Fruit fly (Drosophila melanogaster) whole organism, embryonic: ENCODE measurements around the gene DCP2.
A peak's percentile ranks its signal among the peaks of the same experiment; 100 is the strongest.

Source experiments
- Ada2b ChIP-seq: fragments of 200-800 bp; sonication (Bioruptor generic); IDR thresholded peaks from 2 replicates; pipeline ENCODE4 v1.3.6; 2022; ENCODE audit warnings: missing biosample characterization, missing genetic modification characterization
- B-H2 ChIP-seq: fragments of 200-800 bp; sonication (Bioruptor generic); optimal IDR thresholded peaks from 2 replicates; lab custom pipeline; 2018; ENCODE audit warnings: missing biosample characterization, mild to moderate bottlenecking, missing genetic modification characterization
- Blimp-1 ChIP-seq: fragments of 200-800 bp; sonication (Bioruptor generic); optimal IDR thresholded peaks from 3 replicates; lab custom pipeline; 2018; ENCODE audit warnings: missing biosample characterization, missing genetic modification characterization, mild to moderate bottlenecking, moderate library complexity, missing genetic modification reagents
- BtbVII ChIP-seq: fragments of 200-800 bp; sonication (Bioruptor generic); optimal IDR thresholded peaks from 3 replicates; lab custom pipeline; 2017; ENCODE audit warnings: missing biosample characterization, mild to moderate bottlenecking, missing genetic modification characterization
- Bteb2 ChIP-seq: fragments of 200-800 bp; sonication (Bioruptor generic); optimal IDR thresholded peaks from 2 replicates; lab custom pipeline; 2016; ENCODE audit warnings: missing biosample characterization, missing genetic modification characterization
- CG1233 ChIP-seq: fragments of 200-800 bp; sonication (Bioruptor generic); optimal IDR thresholded peaks from 4 replicates; lab custom pipeline; 2018; ENCODE audit warnings: missing biosample characterization, mild to moderate bottlenecking, missing genetic modification characterization
- CG12391 ChIP-seq: fragments of 200-800 bp; sonication (Bioruptor generic); optimal IDR thresholded peaks from 3 replicates; lab custom pipeline; 2018; ENCODE audit warnings: missing biosample characterization, mild to moderate bottlenecking, missing genetic modification characterization, moderate library complexity
- CG12769 ChIP-seq: fragments of 200-800 bp; sonication (Bioruptor generic); optimal IDR thresholded peaks from 2 replicates; lab custom pipeline; 2019; ENCODE audit warnings: missing biosample characterization, mild to moderate bottlenecking, missing genetic modification characterization, moderate library complexity
- CG14441 ChIP-seq: fragments of 200-800 bp; sonication (Bioruptor generic); IDR thresholded peaks from 2 replicates; pipeline ENCODE4 v1.3.6; 2022; ENCODE audit warnings: missing biosample characterization, missing genetic modification characterization
- CG1529 ChIP-seq: fragments of 200-800 bp; sonication (Bioruptor generic); optimal IDR thresholded peaks from 3 replicates; lab custom pipeline; 2018; ENCODE audit warnings: missing biosample characterization, missing genetic modification characterization
- CG15479 ChIP-seq: fragments of 200-800 bp; sonication (Bioruptor generic); optimal IDR thresholded peaks from 3 replicates; lab custom pipeline; 2019; ENCODE audit warnings: missing biosample characterization, mild to moderate bottlenecking, missing genetic modification characterization, moderate library complexity
- CG15696 ChIP-seq: fragments of 200-800 bp; sonication (Bioruptor generic); optimal IDR thresholded peaks from 2 replicates; lab custom pipeline; 2019; ENCODE audit warnings: missing biosample characterization, mild to moderate bottlenecking, missing genetic modification characterization, moderate library complexity
- CG1792 ChIP-seq: fragments of 200-800 bp; sonication (Bioruptor generic); optimal IDR thresholded peaks from 2 replicates; lab custom pipeline; 2016; ENCODE audit warnings: missing biosample characterization, missing genetic modification characterization
- CG18011 ChIP-seq: fragments of 200-800 bp; sonication (Bioruptor generic); optimal IDR thresholded peaks from 2 replicates; lab custom pipeline; 2017; ENCODE audit warnings: missing biosample characterization, missing genetic modification characterization, mild to moderate bottlenecking, moderate library complexity, missing genotype
- CG2712 ChIP-seq: fragments of 200-800 bp; optimal IDR thresholded peaks from 3 replicates; lab custom pipeline; 2019; ENCODE audit warnings: missing biosample characterization, mild to moderate bottlenecking, missing genetic modification characterization, moderate library complexity
- CG4617 ChIP-seq: fragments of 200-800 bp; sonication (Bioruptor generic); optimal IDR thresholded peaks from 3 replicates; lab custom pipeline; 2016; ENCODE audit warnings: missing biosample characterization, missing genetic modification characterization, borderline replicate concordance
- CG4820 ChIP-seq: fragments of 200-800 bp; sonication (Bioruptor generic); optimal IDR thresholded peaks from 3 replicates; lab custom pipeline; 2016; ENCODE audit warnings: missing biosample characterization, missing genetic modification characterization
- CG6765 ChIP-seq: fragments of 200-800 bp; sonication (Bioruptor generic); optimal IDR thresholded peaks from 3 replicates; lab custom pipeline; 2017; ENCODE audit warnings: missing biosample characterization, mild to moderate bottlenecking, missing genetic modification characterization
- CG7786 ChIP-seq: fragments of 200-800 bp; sonication (Bioruptor generic); optimal IDR thresholded peaks from 2 replicates; lab custom pipeline; 2016; ENCODE audit warnings: missing biosample characterization, missing genetic modification characterization
- CG7987 ChIP-seq: fragments of 200-800 bp; sonication (Bioruptor generic); optimal IDR thresholded peaks from 2 replicates; lab custom pipeline; 2018; ENCODE audit warnings: missing biosample characterization, mild to moderate bottlenecking, missing genetic modification characterization, moderate library complexity
- CG9437 ChIP-seq: fragments of 200-800 bp; sonication (Bioruptor generic); optimal IDR thresholded peaks from 2 replicates; lab custom pipeline; 2018; ENCODE audit warnings: missing biosample characterization, mild to moderate bottlenecking, missing genetic modification characterization
- CG9797 ChIP-seq: fragments of 200-800 bp; sonication (Bioruptor generic); optimal IDR thresholded peaks from 3 replicates; lab custom pipeline; 2018; ENCODE audit warnings: missing biosample characterization, mild to moderate bottlenecking, missing genetic modification characterization
- CG9817 ChIP-seq: fragments of 200-800 bp; sonication (Bioruptor generic); optimal IDR thresholded peaks from 2 replicates; lab custom pipeline; 2018; ENCODE audit warnings: missing biosample characterization, mild to moderate bottlenecking, missing genetic modification characterization, moderate library complexity
- CG9932 ChIP-seq: fragments of 200-800 bp; sonication (Bioruptor generic); IDR thresholded peaks from 2 replicates; pipeline ENCODE4 v1.3.6; 2022; ENCODE audit warnings: missing biosample characterization, missing genetic modification characterization
- CkIIα-i1 ChIP-seq: fragments of 200-800 bp; sonication (Bioruptor generic); IDR thresholded peaks from 2 replicates; pipeline ENCODE4 v1.3.6; 2022; ENCODE audit warnings: missing biosample characterization, missing genetic modification characterization
- Ets97D ChIP-seq: fragments of 200-800 bp; sonication (Bioruptor generic); optimal IDR thresholded peaks from 3 replicates; lab custom pipeline; 2016; ENCODE audit warnings: missing biosample characterization, missing genetic modification characterization
- Gsc ChIP-seq: fragments of 200-800 bp; sonication (Bioruptor generic); IDR thresholded peaks from 2 replicates; pipeline ENCODE4 v1.3.6; 2022; ENCODE audit warnings: missing biosample characterization, missing genetic modification characterization
- H2.0 ChIP-seq: fragments of 200-800 bp; sonication (Bioruptor generic); IDR thresholded peaks from 2 replicates; pipeline ENCODE4 v1.3.6; 2022; ENCODE audit warnings: missing biosample characterization, missing genetic modification characterization
- HHEX ChIP-seq: fragments of 200-800 bp; sonication (Bioruptor generic); optimal IDR thresholded peaks from 3 replicates; lab custom pipeline; 2017; ENCODE audit warnings: missing biosample characterization, mild to moderate bottlenecking, missing genetic modification characterization, missing genetic modification reagents
- Hmx ChIP-seq: fragments of 200-800 bp; sonication (Bioruptor generic); optimal IDR thresholded peaks from 2 replicates; lab custom pipeline; 2016; ENCODE audit warnings: missing biosample characterization, missing genetic modification characterization
- Mrtf ChIP-seq: fragments of 200-800 bp; sonication (Bioruptor generic); IDR thresholded peaks from 3 replicates; pipeline ENCODE4 v1.3.6; 2022; ENCODE audit warnings: missing biosample characterization, missing genetic modification characterization
- Nf-YA ChIP-seq: fragments of 200-800 bp; sonication (Bioruptor generic); IDR thresholded peaks from 2 replicates; pipeline ENCODE4 v1.3.6; 2022; ENCODE audit warnings: missing biosample characterization, missing genetic modification characterization
- NfI ChIP-seq: fragments of 200-800 bp; sonication (Bioruptor generic); optimal IDR thresholded peaks from 3 replicates; lab custom pipeline; 2018; ENCODE audit warnings: missing biosample characterization, mild to moderate bottlenecking, missing genetic modification characterization, moderate library complexity
- Pdp1 ChIP-seq, 2 experiments: fragments of 200-800 bp; sonication (Bioruptor generic); optimal IDR thresholded peaks; 3 replicates each; lab custom pipeline; 2016; ENCODE audit warnings: missing biosample characterization in 2 of 2, missing genetic modification characterization in 2 of 2, mild to moderate bottlenecking in 1 of 2, moderate library complexity in 1 of 2
- Ravus ChIP-seq: fragments of 200-800 bp; sonication (Bioruptor generic); IDR thresholded peaks from 2 replicates; pipeline ENCODE4 v1.3.6; 2022; ENCODE audit warnings: missing biosample characterization, missing genetic modification characterization
- Side ChIP-seq: fragments of 200-800 bp; sonication (Bioruptor generic); optimal IDR thresholded peaks from 2 replicates; lab custom pipeline; 2016; ENCODE audit warnings: missing biosample characterization, missing genetic modification characterization
- abd-A ChIP-seq: fragments of 200-800 bp; sonication (Bioruptor generic); optimal IDR thresholded peaks from 3 replicates; lab custom pipeline; 2019; ENCODE audit warnings: missing biosample characterization, mild to moderate bottlenecking, missing genetic modification characterization, moderate library complexity
- chm ChIP-seq: fragments of 200-800 bp; sonication (Bioruptor generic); IDR thresholded peaks from 2 replicates; pipeline ENCODE4 v1.3.6; 2022; ENCODE audit warnings: missing biosample characterization, missing genetic modification characterization
- da ChIP-seq: fragments of 200-800 bp; sonication (Bioruptor generic); optimal IDR thresholded peaks from 2 replicates; lab custom pipeline; 2016; ENCODE audit warnings: missing biosample characterization, missing genetic modification characterization
- dimm ChIP-seq: fragments of 200-800 bp; sonication (Bioruptor generic); IDR thresholded peaks from 2 replicates; pipeline ENCODE4 v1.3.6; 2022; ENCODE audit warnings: missing biosample characterization, missing genetic modification characterization
- dpn ChIP-seq, 2 experiments: fragments of 200-800 bp; sonication (Bioruptor generic); optimal IDR thresholded peaks; 3 replicates each; lab custom pipeline; 2016; ENCODE audit warnings: missing biosample characterization in 2 of 2, missing genetic modification characterization in 2 of 2
- lilli ChIP-seq: fragments of 200-800 bp; sonication (Bioruptor generic); optimal IDR thresholded peaks from 3 replicates; lab custom pipeline; 2016; ENCODE audit warnings: missing biosample characterization, missing genetic modification characterization
- row ChIP-seq: fragments of 200-800 bp; sonication (Bioruptor generic); IDR thresholded peaks from 3 replicates; pipeline ENCODE4 v1.3.6; 2022; ENCODE audit warnings: missing biosample characterization, missing genetic modification characterization
- sna ChIP-seq: fragments of 200-800 bp; sonication (Bioruptor generic); IDR thresholded peaks from 2 replicates; pipeline ENCODE4 v1.3.6; 2022; ENCODE audit warnings: missing biosample characterization, missing genetic modification characterization; ENCODE audit not compliant: partially characterized antibody
- sqz ChIP-seq: fragments of 200-800 bp; sonication (Bioruptor generic); optimal IDR thresholded peaks from 3 replicates; lab custom pipeline; 2018; ENCODE audit warnings: missing biosample characterization, mild to moderate bottlenecking, missing genetic modification characterization
- ttk ChIP-seq: fragments of 200-800 bp; sonication (Bioruptor generic); IDR thresholded peaks from 2 replicates; pipeline ENCODE4 v2.1.2; 2022; ENCODE audit warnings: missing biosample characterization, missing genetic modification characterization
- tup ChIP-seq: fragments of 200-800 bp; sonication (Bioruptor generic); optimal IDR thresholded peaks from 2 replicates; lab custom pipeline; 2016; ENCODE audit warnings: missing biosample characterization, mild to moderate bottlenecking, missing genetic modification characterization, moderate library complexity
- unc-4 ChIP-seq: fragments of 200-800 bp; sonication (Bioruptor generic); IDR thresholded peaks from 2 replicates; pipeline ENCODE4 v1.3.6; 2022; ENCODE audit warnings: missing biosample characterization, missing genetic modification characterization; ENCODE audit not compliant: partially characterized antibody
- vvl ChIP-seq: fragments of 200-800 bp; sonication (Bioruptor generic); IDR thresholded peaks from 2 replicates; pipeline ENCODE4 v1.3.6; 2022; ENCODE audit warnings: missing biosample characterization, missing genetic modification characterization

The DCP2 gene

dm6 chr3L:15825493-15826209, 572 bp downstream of the DCP2 start (continued):
- TF ChIP-seq CG9817 (tag; lab: Kevin White, UChicago) (no peak), row (GFP tag; lab: Robert Waterston, UW) (peak; percentile 44; the same call in 2 of the 3 replicates), H2.0 (GFP tag; lab: Robert Waterston, UW) (no peak), CG6765 (peak; percentile 50), dpn (GFP tag; optimal IDR thresholded peaks at IDR 0.05; lab: Kevin White, UChicago) (peak in 1 of 2 experiments; percentile 13), abd-A (peak; percentile 8), CG7786 (no peak), Nf-YA (GFP tag; lab: Robert Waterston, UW) (no peak), sqz (GFP tag; lab: Kevin White, UChicago) (peak; percentile 39), Pdp1 (GFP tag; optimal IDR thresholded peaks at IDR 0.05; lab: Kevin White, UChicago) (peak in 1 of 2 experiments; percentile 81), CG9932 (GFP tag; lab: Robert Waterston, UW) (no peak), CG9437 (GFP tag; lab: Kevin White, UChicago) (no peak), CG4820 (GFP tag; lab: Kevin White, UChicago) (no peak), CG15479 (GFP tag; lab: Kevin White, UChicago) (peak; percentile 95), CG4617 (GFP tag; lab: Kevin White, UChicago) (no peak), Hmx (GFP tag; lab: Kevin White, UChicago) (no peak), Ets97D (GFP tag; lab: Kevin White, UChicago) (no peak), CG1529 (GFP tag; lab: Kevin White, UChicago) (peak; percentile 22), CG2712 (tag; lab: Kevin White, UChicago) (peak; percentile 20), vvl (GFP tag; lab: Robert Waterston, UW) (peak; percentile 48; the same call in 1 of the 2 replicates), Gsc (GFP tag; lab: Robert Waterston, UW) (no peak), CG9797 (GFP tag; lab: Kevin White, UChicago) (no peak), CkIIα-i1 (GFP tag; lab: Robert Waterston, UW) (no peak), CG7987 (GFP tag; lab: Kevin White, UChicago) (peak; percentile 35), dimm (no peak), CG18011 (GFP tag; lab: Kevin White, UChicago) (peak; percentile 30), HHEX (GFP tag; lab: Kevin White, UChicago) (peak; percentile 25), CG1233 (GFP tag; lab: Kevin White, UChicago) (no peak), CG12769 (tag; lab: Kevin White, UChicago) (peak; percentile 26), B-H2 (GFP tag; lab: Kevin White, UChicago) (peak; percentile 19), Ravus (GFP tag; lab: Robert Waterston, UW) (no peak), ttk (GFP tag; lab: Robert Waterston, UW) (no peak), Side (GFP tag; lab: Kevin White, UChicago) (peak; percentile 8), unc-4 (GFP tag; lab: Robert Waterston, UW) (no peak), Mrtf (GFP tag; lab: Robert Waterston, UW) (no peak), sna (no peak), Blimp-1 (GFP tag; lab: Kevin White, UChicago) (peak; percentile 14), CG15696 (peak; percentile 7), BtbVII (GFP tag; lab: Kevin White, UChicago) (peak; percentile 35), lilli (peak; percentile 28), chm (peak; percentile 36; the same call in 1 of the 2 replicates), da (no peak), NfI (no peak), CG14441 (GFP tag; lab: Robert Waterston, UW) (peak; percentile 19; the same call in 1 of the 2 replicates), CG1792 (GFP tag; lab: Kevin White, UChicago) (peak; percentile 10), tup (GFP tag; lab: Kevin White, UChicago) (no peak), Ada2b (GFP tag; lab: Robert Waterston, UW) (no peak), Bteb2 (GFP tag; lab: Kevin White, UChicago) (peak; percentile 47), CG12391 (tag; lab: Kevin White, UChicago) (peak; percentile 32)
